Fruit fly (Drosophila melanogaster): Measurements from ENCODE around the gene mtTFB1.

DNA sequence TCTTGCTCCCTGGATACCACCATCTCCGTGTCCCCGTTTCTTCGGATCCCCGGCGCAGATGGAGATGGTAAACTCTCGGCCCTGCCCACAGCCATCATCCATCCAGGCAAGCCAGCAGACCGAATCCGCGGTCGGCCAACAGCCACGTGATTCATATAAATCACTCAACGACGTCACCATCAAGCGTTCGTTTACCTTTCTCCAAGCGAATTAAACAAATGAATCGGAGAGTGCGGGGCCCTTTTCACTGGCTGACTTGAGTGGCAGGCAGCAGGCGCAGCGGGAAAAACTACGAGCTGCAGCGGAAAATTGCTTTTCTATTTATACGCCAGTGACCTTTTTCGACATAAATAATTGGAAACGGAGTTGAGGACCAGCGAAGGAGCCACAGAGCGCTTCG, 5.2 kb upstream of the mtTFB1 start:
- TF ChIP-seq CG12605 (GFP tag; IDR thresholded peaks at IDR 0.05) = no peak
- TF ChIP-seq CG8159 (tag; optimal IDR thresholded peaks at IDR 0.05) = no peak
- TF ChIP-seq CG10348 (GFP tag; IDR thresholded peaks at IDR 0.05) = no peak
- TF ChIP-seq CG15710 (tag; optimal IDR thresholded peaks at IDR 0.05) = no peak
- TF ChIP-seq fd96Ca (GFP tag; IDR thresholded peaks at IDR 0.05) = no peak; the same call in 2 of the 3 replicates
- TF ChIP-seq EcR (GFP tag; optimal IDR thresholded peaks at IDR 0.05) = peak; percentile 74
